Fruit fly (Drosophila melanogaster) whole organism, prepupa: ENCODE data around the gene P5CDh2.

Experiments
- Eip78C ChIP-seq: fragments of 200-800 bp; sonication (Bioruptor generic); peaks from one replicate; lab custom pipeline; 2016; ENCODE audit warnings: missing biosample characterization, missing genetic modification characterization
- Hr39 ChIP-seq: fragments of 200-800 bp; sonication (Bioruptor generic); optimal IDR thresholded peaks from 2 replicates; lab custom pipeline; 2016; ENCODE audit warnings: missing biosample characterization, missing genetic modification characterization
- Smox ChIP-seq: fragments of 200-800 bp; sonication (Bioruptor generic); optimal IDR thresholded peaks from 3 replicates; lab custom pipeline; 2016; ENCODE audit warnings: missing biosample characterization, missing genetic modification characterization
- Sox102F ChIP-seq: fragments of 200-800 bp; sonication (Bioruptor generic); optimal IDR thresholded peaks from 2 replicates; lab custom pipeline; 2016; ENCODE audit warnings: missing biosample characterization, mild to moderate bottlenecking, missing genetic modification characterization
- spab ChIP-seq: fragments of 200-800 bp; sonication (Bioruptor generic); optimal IDR thresholded peaks from 2 replicates; lab custom pipeline; 2017; ENCODE audit warnings: missing biosample characterization, mild to moderate bottlenecking, missing genetic modification characterization, missing genetic modification reagents

DNA sequence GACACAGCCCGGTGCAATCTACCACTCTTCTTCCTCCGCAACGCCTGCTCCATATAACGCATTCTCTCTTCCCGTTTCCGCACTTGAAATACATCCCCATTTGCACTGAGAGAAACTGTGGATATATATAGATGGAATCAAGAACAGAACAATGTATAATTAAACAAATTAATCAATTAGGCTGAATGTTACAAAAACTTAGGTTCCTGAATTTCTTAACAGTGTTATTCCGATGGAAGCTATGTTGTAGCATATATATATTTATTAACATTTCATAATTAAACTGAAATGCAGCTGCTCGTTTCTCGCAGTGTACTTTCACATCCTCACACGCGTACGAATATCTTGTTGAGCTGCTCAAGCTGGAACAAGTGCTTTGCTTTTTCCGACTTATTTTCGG, 18.2 kb upstream of the P5CDh2 start:
- TF ChIP-seq Eip78C (GFP tag; lab: Kevin White, UChicago) (peak; percentile 98), Smox (GFP tag; lab: Kevin White, UChicago) (peak; percentile 96), Hr39 (peak; percentile 96), spab (GFP tag; lab: Kevin White, UChicago) (peak; percentile 82), Sox102F (GFP tag; lab: Kevin White, UChicago) (peak; percentile 96)
